Worm (Caenorhabditis elegans) whole organism, late embryonic: ENCODE measurements around the gene F11D11.6.
"Not testable (repeated sequence)": the region's sequence is repeated elsewhere in the genome, so short reads cannot be mapped to it uniquely, and the experiment has no call there.

ENCODE experiments used
- C08G9.2 ChIP-seq: sonication (generic microtip); optimal IDR thresholded peaks from 2 replicates; lab custom pipeline; 2016; ENCODE audit warnings: mild to moderate bottlenecking, missing genetic modification characterization, moderate library complexity, missing compliant biosample characterization
- T23F11.4 ChIP-seq: fragments of 200-800 bp; sonication (Bioruptor generic); optimal IDR thresholded peaks from 2 replicates; lab custom pipeline; 2018; ENCODE audit warnings: mild to moderate bottlenecking, missing genetic modification characterization, missing compliant biosample characterization
- ceh-19 ChIP-seq: fragments of 200-800 bp; sonication (Bioruptor generic); optimal IDR thresholded peaks from 2 replicates; lab custom pipeline; 2018; ENCODE audit warnings: mild to moderate bottlenecking, missing genetic modification characterization, missing compliant biosample characterization
- ceh-9 ChIP-seq: sonication (generic microtip); optimal IDR thresholded peaks from 2 replicates; lab custom pipeline; 2016; ENCODE audit warnings: mild to moderate bottlenecking, missing genetic modification characterization, inconsistent platforms, missing compliant biosample characterization
- mec-3 ChIP-seq: sonication (generic microtip); optimal IDR thresholded peaks from 2 replicates; lab custom pipeline; 2016; ENCODE audit warnings: borderline replicate concordance, missing genetic modification characterization, missing compliant biosample characterization
- odd-2 ChIP-seq: sonication (generic microtip); optimal IDR thresholded peaks from 2 replicates; lab custom pipeline; 2017; ENCODE audit warnings: antibody characterized with exemption, mild to moderate bottlenecking, missing genetic modification characterization, missing compliant biosample characterization
- pqm-1 ChIP-seq: sonication (generic microtip); optimal IDR thresholded peaks from 2 replicates; lab custom pipeline; 2016; ENCODE audit warnings: missing genetic modification characterization, missing compliant biosample characterization
- ref-2 ChIP-seq: sonication (generic microtip); optimal IDR thresholded peaks from 2 replicates; lab custom pipeline; 2016; ENCODE audit warnings: missing genetic modification characterization, missing compliant biosample characterization
- sox-2 ChIP-seq: fragments of 200-800 bp; sonication (Bioruptor generic); IDR thresholded peaks from 2 replicates; pipeline ENCODE4 v1.3.6; 2022; ENCODE audit warnings: missing genetic modification reagents, missing genetic modification characterization, missing compliant biosample characterization
- zip-5 ChIP-seq: sonication (generic microtip); optimal IDR thresholded peaks from 2 replicates; lab custom pipeline; 2016; ENCODE audit warnings: missing genetic modification characterization, missing compliant biosample characterization
- ztf-16 ChIP-seq: sonication (generic microtip); optimal IDR thresholded peaks from 2 replicates; lab custom pipeline; 2017; ENCODE audit warnings: missing genetic modification characterization, missing compliant biosample characterization

ce11 chrV:18762044-18762443 lies 9.1 kb upstream of the F11D11.6 start, which contains the start of gene F11D11.22:
- TF ChIP-seq pqm-1; zip-5 (tag; lab: Kevin White, UChicago); sox-2 (GFP tag; lab: Robert Waterston, UW); C08G9.2 (tag; lab: Kevin White, UChicago); odd-2 (tag; lab: Kevin White, UChicago); ceh-9 (tag; lab: Kevin White, UChicago); mec-3 (tag; lab: Kevin White, UChicago); T23F11.4 (GFP tag; lab: Kevin White, UChicago); ztf-16; ceh-19 (GFP tag; lab: Kevin White, UChicago); ref-2 (tag; lab: Kevin White, UChicago): not testable (repeated sequence)
